Worm (Caenorhabditis elegans): Measurements from ENCODE around the gene fbxa-83.

DNA sequence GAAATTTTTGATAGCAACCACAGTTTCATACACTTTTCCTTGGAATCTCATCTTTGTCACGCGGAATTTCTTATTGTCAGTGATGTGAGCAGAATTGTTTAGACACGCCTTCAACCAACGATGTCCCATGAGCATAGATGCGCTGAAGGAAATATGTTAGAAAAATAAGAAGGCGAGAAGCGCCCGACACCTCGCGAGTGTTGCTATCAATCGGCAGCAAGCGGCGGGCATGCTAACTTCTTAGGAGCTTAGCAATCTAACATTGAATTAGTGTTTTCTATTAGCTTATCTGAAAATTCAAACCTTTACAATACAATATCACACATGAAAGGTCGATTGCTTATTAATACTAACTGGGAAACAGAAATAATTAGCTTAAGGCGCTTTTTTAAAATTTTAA, 9.6 kb upstream of the fbxa-83 start:
- TF ChIP-seq unc-62 (GFP tag; optimal IDR thresholded peaks at IDR 0.05), result no peak
- no peak for TF ChIP-seq jun-1 (tag; optimal IDR thresholded peaks at IDR 0.05)
- TF ChIP-seq unc-130 (tag; optimal IDR thresholded peaks at IDR 0.05), result no peak
- no peak for TF ChIP-seq aha-1 (tag; optimal IDR thresholded peaks at IDR 0.05)
- no peak for TF ChIP-seq egl-13 (tag; optimal IDR thresholded peaks at IDR 0.05)
- TF ChIP-seq nhr-20 (tag; optimal IDR thresholded peaks at IDR 0.05), result no peak
